Worm (Caenorhabditis elegans) whole organism, L3 larva: ENCODE measurements around the gene spp-9.

Experiments used
- R02D3.7 ChIP-seq: fragments of 150-350 bp; optimal IDR thresholded peaks from 2 replicates; lab custom pipeline; 2014; ENCODE audit warnings: missing biosample characterization, missing genetic modification characterization
- ZK546.5 ChIP-seq: sonication (generic microtip); optimal IDR thresholded peaks from 2 replicates; lab custom pipeline; 2017; ENCODE audit warnings: missing biosample characterization, missing genetic modification characterization
- aly-2 ChIP-seq: fragments of 150-350 bp; optimal IDR thresholded peaks from 2 replicates; lab custom pipeline; 2014; ENCODE audit warnings: missing biosample characterization, missing genetic modification characterization
- ama-1 ChIP-seq: fragments of 150-350 bp; optimal IDR thresholded peaks from 2 replicates; lab custom pipeline; 2018
- ceh-16 ChIP-seq: sonication (generic microtip); optimal IDR thresholded peaks from 2 replicates; lab custom pipeline; 2017; ENCODE audit warnings: missing biosample characterization, missing genetic modification characterization
- ceh-28 ChIP-seq: fragments of 150-350 bp; optimal IDR thresholded peaks from 2 replicates; lab custom pipeline; 2014; ENCODE audit warnings: missing biosample characterization, missing genetic modification reagents, missing genetic modification characterization
- ceh-82 ChIP-seq: fragments of 150-350 bp; optimal IDR thresholded peaks from 2 replicates; lab custom pipeline; 2014; ENCODE audit warnings: missing biosample characterization, missing genetic modification characterization
- ceh-9 ChIP-seq: sonication (generic microtip); optimal IDR thresholded peaks from 2 replicates; lab custom pipeline; 2018; ENCODE audit warnings: missing biosample characterization, missing genetic modification characterization
- daf-12 ChIP-seq: fragments of 150-350 bp; optimal IDR thresholded peaks from 2 replicates; lab custom pipeline; 2014; ENCODE audit warnings: missing biosample characterization, missing genetic modification reagents, missing genetic modification characterization
- egl-27 ChIP-seq: sonication (generic microtip); optimal IDR thresholded peaks from 4 replicates; lab custom pipeline; 2017; ENCODE audit warnings: missing biosample characterization, missing genetic modification reagents, missing genetic modification characterization
- egl-5 ChIP-seq: fragments of 150-350 bp; optimal IDR thresholded peaks from 2 replicates; lab custom pipeline; 2017; ENCODE audit warnings: missing biosample characterization, missing genetic modification reagents, missing genetic modification characterization, inconsistent platforms
- elt-2 ChIP-seq: sonication (generic microtip); optimal IDR thresholded peaks from 2 replicates; lab custom pipeline; 2016; ENCODE audit warnings: missing genetic modification reagents, mild to moderate bottlenecking, missing genetic modification characterization, missing compliant biosample characterization
- fkh-10 ChIP-seq: sonication (generic microtip); optimal IDR thresholded peaks from 2 replicates; lab custom pipeline; 2017; ENCODE audit warnings: missing biosample characterization, missing genetic modification reagents, missing genetic modification characterization
- fos-1 ChIP-seq: fragments of 150-350 bp; optimal IDR thresholded peaks from 2 replicates; lab custom pipeline; 2014; ENCODE audit warnings: missing biosample characterization, missing genetic modification characterization
- hmg-11 ChIP-seq: sonication (generic microtip); optimal IDR thresholded peaks from 2 replicates; lab custom pipeline; 2016; ENCODE audit warnings: missing genetic modification characterization, missing compliant biosample characterization
- jun-1 ChIP-seq: fragments of 150-350 bp; optimal IDR thresholded peaks from 2 replicates; lab custom pipeline; 2014; ENCODE audit warnings: missing biosample characterization, missing genetic modification reagents, missing genetic modification characterization
- lin-39 ChIP-seq: fragments of 150-350 bp; optimal IDR thresholded peaks from 2 replicates; lab custom pipeline; 2018; ENCODE audit warnings: missing biosample characterization, missing genetic modification reagents, missing genetic modification characterization
- lsy-12 ChIP-seq: sonication (generic microtip); optimal IDR thresholded peaks from 2 replicates; lab custom pipeline; 2016; ENCODE audit warnings: mild to moderate bottlenecking, missing genetic modification characterization, missing compliant biosample characterization
- mdl-1 ChIP-seq: fragments of 150-350 bp; optimal IDR thresholded peaks from 2 replicates; lab custom pipeline; 2014; ENCODE audit warnings: missing biosample characterization, missing genetic modification characterization
- nfya-1 ChIP-seq: sonication (generic microtip); optimal IDR thresholded peaks from 2 replicates; lab custom pipeline; 2017; ENCODE audit warnings: missing genetic modification characterization, mild to moderate bottlenecking, missing compliant biosample characterization, antibody characterized with exemption, moderate library complexity; ENCODE audit not compliant: insufficient read depth
- nhr-11 ChIP-seq: fragments of 150-350 bp; optimal IDR thresholded peaks from 2 replicates; lab custom pipeline; 2014; ENCODE audit warnings: missing biosample characterization, missing genetic modification characterization
- nhr-12 ChIP-seq: fragments of 150-350 bp; optimal IDR thresholded peaks from 2 replicates; lab custom pipeline; 2014; ENCODE audit warnings: missing biosample characterization, missing genetic modification characterization
- nhr-23 ChIP-seq: fragments of 150-350 bp; optimal IDR thresholded peaks from 2 replicates; lab custom pipeline; 2014; ENCODE audit warnings: missing biosample characterization, missing genetic modification reagents, missing genetic modification characterization
- nhr-237 ChIP-seq: fragments of 150-350 bp; optimal IDR thresholded peaks from 2 replicates; lab custom pipeline; 2014; ENCODE audit warnings: missing biosample characterization, missing genetic modification characterization
- nhr-25 ChIP-seq: sonication (generic microtip); optimal IDR thresholded peaks from 2 replicates; lab custom pipeline; 2017; ENCODE audit warnings: missing biosample characterization, missing genetic modification characterization
- nhr-28 ChIP-seq: fragments of 150-350 bp; optimal IDR thresholded peaks from 2 replicates; lab custom pipeline; 2014; ENCODE audit warnings: missing biosample characterization, missing genetic modification characterization
- nhr-43 ChIP-seq: sonication (generic microtip); optimal IDR thresholded peaks from 2 replicates; lab custom pipeline; 2016; ENCODE audit warnings: mild to moderate bottlenecking, missing genetic modification characterization, missing compliant biosample characterization; ENCODE audit not compliant: poor library complexity, severe bottlenecking
- nhr-67 ChIP-seq: fragments of 150-350 bp; optimal IDR thresholded peaks from 2 replicates; lab custom pipeline; 2014; ENCODE audit warnings: missing biosample characterization, missing genetic modification characterization
- nhr-77 ChIP-seq: fragments of 150-350 bp; optimal IDR thresholded peaks from 2 replicates; lab custom pipeline; 2014; ENCODE audit warnings: missing biosample characterization, missing genetic modification characterization
- pha-4 ChIP-seq: fragments of 150-350 bp; optimal IDR thresholded peaks from 2 replicates; lab custom pipeline; 2014; ENCODE audit warnings: missing biosample characterization, missing genetic modification reagents, missing genetic modification characterization
- pqm-1 ChIP-seq: fragments of 150-350 bp; optimal IDR thresholded peaks from 2 replicates; lab custom pipeline; 2017; ENCODE audit warnings: missing biosample characterization, missing genetic modification characterization, inconsistent platforms
- sea-2 ChIP-seq: fragments of 150-350 bp; sonication (generic microtip); optimal IDR thresholded peaks from 4 replicates; lab custom pipeline; 2014; ENCODE audit warnings: missing biosample characterization, missing genetic modification reagents, missing genetic modification characterization
- skn-1 ChIP-seq: fragments of 150-350 bp; optimal IDR thresholded peaks from 2 replicates; lab custom pipeline; 2014; ENCODE audit warnings: missing biosample characterization, missing genetic modification characterization
- snpc-4 ChIP-seq: fragments of 150-350 bp; optimal IDR thresholded peaks from 2 replicates; lab custom pipeline; 2014; ENCODE audit warnings: missing biosample characterization, missing genetic modification characterization
- tbx-2 ChIP-seq: sonication (generic microtip); optimal IDR thresholded peaks from 2 replicates; lab custom pipeline; 2016; ENCODE audit warnings: mild to moderate bottlenecking, missing genetic modification characterization, missing compliant biosample characterization
- unc-39 ChIP-seq: sonication (generic microtip); optimal IDR thresholded peaks from 4 replicates; lab custom pipeline; 2017; ENCODE audit warnings: missing biosample characterization, missing genetic modification characterization
- unc-62 ChIP-seq: fragments of 150-350 bp; sonication (generic microtip); optimal IDR thresholded peaks from 4 replicates; lab custom pipeline; 2014; ENCODE audit warnings: missing biosample characterization, missing genetic modification reagents, missing genetic modification characterization
- ztf-11 ChIP-seq: fragments of 150-350 bp; optimal IDR thresholded peaks from 2 replicates; lab custom pipeline; 2014; ENCODE audit warnings: missing biosample characterization, missing genetic modification characterization

The spp-9 gene

DNA sequence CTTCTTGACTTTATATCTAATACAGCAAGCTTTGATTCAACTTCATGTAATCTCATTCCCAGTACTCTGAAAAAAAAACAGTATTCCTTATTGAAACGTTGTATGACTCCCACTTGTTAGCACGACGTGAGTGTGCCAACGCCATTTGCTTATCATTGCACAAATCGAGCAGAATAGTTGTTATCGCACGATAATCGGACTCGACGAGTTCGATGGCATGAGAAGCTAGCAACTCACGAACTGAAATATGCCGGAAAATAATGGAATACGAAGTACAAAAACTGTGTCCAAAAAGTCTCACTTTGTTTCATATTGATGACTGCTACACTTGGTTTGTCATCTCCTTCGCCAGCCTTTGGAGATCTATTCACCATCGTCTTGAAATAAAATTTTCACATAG lies 22.0 kb downstream of the spp-9 start:
- TF ChIP-seq elt-2 (peak; percentile 88), fos-1 (tag; lab: Kevin White, UChicago) (no peak), pqm-1 (peak; percentile 75)

DNA sequence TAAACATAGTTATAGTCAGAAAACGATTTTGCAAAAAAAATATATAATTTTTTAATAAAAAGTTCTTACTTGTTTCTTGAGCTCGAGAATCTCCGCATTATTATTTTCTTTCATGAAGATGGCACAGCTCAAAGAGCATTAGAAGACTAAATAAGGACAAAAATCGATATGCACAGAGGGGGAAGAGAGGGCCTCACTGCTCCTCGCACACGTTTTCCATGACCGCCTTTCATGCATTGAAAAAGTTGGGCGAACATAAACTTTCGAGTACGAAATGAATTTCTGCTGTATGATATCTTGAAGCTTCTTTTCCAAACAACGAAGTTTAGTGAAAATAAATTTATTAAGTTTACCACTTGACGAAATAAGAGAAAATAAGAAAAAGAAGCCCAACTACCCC lies 23.6 kb downstream of the spp-9 start, which contains the start of gene ccdc-149:
TSS of gene ccdc-149 (minus strand) at position 221 of the 400 bp plus-strand sequence.
- TF ChIP-seq ceh-16 (tag; lab: Kevin White, UChicago) (no peak), elt-2 (peak; percentile 11)

DNA sequence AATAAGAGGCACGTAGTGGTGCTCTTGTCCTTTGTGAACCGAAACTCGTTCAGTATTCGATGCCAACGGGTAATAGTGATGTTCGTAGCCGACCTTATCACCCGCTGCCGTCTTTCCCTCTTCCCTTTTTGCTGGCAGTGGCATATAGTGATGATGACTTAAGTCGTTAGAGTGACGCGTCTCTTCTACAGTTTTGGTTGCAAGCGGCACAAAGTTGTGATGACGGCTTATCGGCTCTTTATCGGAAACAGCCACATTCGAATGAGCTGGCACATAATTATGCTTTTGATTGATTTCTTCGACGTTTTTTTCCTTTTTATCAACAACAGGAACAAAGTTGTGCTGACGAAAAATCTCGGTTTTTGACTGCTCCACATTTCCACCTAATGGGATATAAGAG lies 27.8 kb downstream of the spp-9 start:
- TF ChIP-seq nhr-12 (tag; lab: Kevin White, UChicago) = no peak
- TF ChIP-seq pqm-1 = peak; percentile 88
- TF ChIP-seq fos-1 (tag; lab: Kevin White, UChicago) = peak; percentile 3
- TF ChIP-seq elt-2 = peak; percentile 98
- TF ChIP-seq unc-62 (GFP tag; lab: Kevin White, UChicago) = no peak
- peak; percentile 23 for TF ChIP-seq pha-4
- TF ChIP-seq skn-1 = peak; percentile 76
- peak; percentile 92 for TF ChIP-seq jun-1 (tag; lab: Kevin White, UChicago)
- no peak for TF ChIP-seq tbx-2 (tag; lab: Kevin White, UChicago)

DNA sequence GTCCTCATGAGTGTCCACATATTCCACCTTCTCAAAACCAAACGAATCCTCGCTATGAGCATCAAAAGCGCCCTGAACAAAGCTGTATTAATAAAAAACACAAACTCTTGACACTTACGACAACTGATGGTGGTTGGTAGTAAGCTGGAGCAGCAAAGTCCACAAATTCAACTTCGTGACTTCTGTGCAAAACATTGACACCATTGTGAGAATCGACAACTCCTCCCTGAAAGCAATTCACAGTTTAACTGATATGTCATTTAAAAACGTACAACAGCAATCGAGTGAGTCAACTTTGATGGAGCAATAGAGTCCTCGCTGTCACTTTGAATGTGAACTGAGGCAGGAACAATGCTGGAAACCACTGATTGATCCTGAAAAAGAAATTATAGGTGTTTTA lies 29.8 kb downstream of the spp-9 start:
- TF ChIP-seq nhr-67 (tag; lab: Kevin White, UChicago) (no peak), lsy-12 (tag; lab: Kevin White, UChicago) (no peak), ceh-9 (no peak), egl-27 (no peak), tbx-2 (tag; lab: Kevin White, UChicago) (no peak), nfya-1 (tag; lab: Kevin White, UChicago) (no peak), mdl-1 (no peak), nhr-23 (tag; lab: Kevin White, UChicago) (no peak), nhr-11 (no peak), unc-39 (tag; lab: Kevin White, UChicago) (no peak), snpc-4 (tag; lab: Kevin White, UChicago) (no peak), sea-2 (GFP tag; lab: Kevin White, UChicago) (no peak)
- TF ChIP-seq, all 47 proteins: peak for 0

DNA sequence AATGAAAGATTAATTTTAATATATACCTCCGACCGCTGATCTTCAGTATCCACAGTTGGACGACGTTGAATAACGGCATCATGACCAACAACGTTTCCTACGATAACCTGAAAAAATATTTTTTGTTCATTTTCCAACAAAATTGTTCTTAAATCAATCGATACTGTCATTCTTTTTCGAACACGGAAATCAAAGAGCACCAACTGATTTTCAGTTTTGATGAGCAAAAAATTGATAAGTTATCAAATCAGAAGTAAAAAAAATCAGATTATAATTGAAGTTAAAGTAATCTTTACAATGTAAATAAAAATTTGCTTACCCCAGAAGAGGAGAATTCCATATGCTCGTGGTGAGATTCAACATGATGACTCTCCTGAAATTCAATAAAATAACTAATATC lies 30.8 kb downstream of the spp-9 start:
- TF ChIP-seq pha-4 (peak; percentile 40), pqm-1 (peak; percentile 19), nhr-11 (no peak), egl-5 (no peak), elt-2 (peak; percentile 57), ceh-28 (tag; lab: Kevin White, UChicago) (peak; percentile 26), daf-12 (tag; lab: Kevin White, UChicago) (no peak)

DNA sequence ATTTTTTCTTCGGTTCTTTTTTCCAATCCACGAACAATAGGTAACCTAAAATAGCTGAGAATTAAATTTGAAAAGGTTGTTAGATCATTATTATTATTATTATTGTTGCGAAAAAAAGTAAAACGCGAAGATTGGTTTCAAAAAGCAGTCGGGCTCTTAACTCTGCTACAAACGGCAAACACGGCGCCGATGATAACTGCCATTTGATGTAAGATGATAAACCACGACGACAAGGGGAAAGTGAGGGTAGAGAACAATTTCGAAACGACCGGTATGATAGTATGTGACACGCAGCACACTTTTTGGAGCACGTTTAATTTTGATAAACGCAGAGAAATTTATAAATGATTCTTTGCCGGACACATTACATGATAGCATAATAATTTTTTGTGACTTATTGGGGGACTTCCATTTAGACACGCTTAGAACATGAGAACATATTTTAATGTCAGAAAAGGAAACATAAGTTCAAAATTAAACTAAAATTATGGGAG lies 31.5 kb downstream of the spp-9 start, which contains the start of gene hpo-34:
TSS of gene hpo-34 (minus strand) at position 51 of the 494 bp plus-strand sequence.
- TF ChIP-seq pqm-1 (peak; percentile 92), sea-2 (GFP tag; lab: Kevin White, UChicago) (no peak), fos-1 (tag; lab: Kevin White, UChicago) (peak; percentile 17), jun-1 (tag; lab: Kevin White, UChicago) (peak; percentile 23), elt-2 (peak; percentile 96), pha-4 (peak; percentile 40)
- TF ChIP-seq, all 47 proteins: peak for 5

DNA sequence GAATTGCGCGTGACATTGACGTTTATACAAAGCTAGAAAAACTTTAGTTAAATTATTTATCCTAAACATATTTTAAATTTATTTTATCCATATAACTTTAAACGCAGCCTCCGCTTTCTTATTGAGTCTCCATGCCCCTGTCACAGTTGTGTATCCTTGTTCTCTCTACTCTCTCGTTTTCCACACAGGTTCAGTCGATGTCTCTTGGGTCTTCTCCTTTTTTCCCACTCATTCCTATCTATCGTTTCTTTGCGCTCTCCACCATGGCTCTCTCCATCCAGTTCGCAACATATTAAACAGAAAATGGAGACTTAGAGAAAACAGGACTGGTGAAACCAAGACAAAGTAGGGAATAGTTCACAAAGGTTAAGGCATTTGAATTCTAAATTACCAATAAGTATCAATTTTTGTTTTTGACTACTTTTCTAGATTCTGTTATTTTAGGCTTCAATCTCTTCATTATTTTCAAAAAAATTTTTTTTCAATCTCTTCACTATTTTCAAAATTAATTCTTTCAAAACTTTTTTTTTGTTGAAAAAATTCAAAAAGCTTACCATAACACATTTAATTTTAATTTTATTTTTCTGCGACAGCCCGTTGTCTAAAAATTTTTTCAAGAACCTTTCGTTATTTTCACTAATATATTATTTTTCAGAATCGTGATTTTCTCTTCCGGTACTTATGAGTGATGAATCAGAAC lies 34.6 kb downstream of the spp-9 start, which contains the start of gene sdc-2:
TSS of gene sdc-2 (plus strand) at position 650 of the 700 bp plus-strand sequence.
- no peak for TF ChIP-seq nhr-237 (tag; lab: Kevin White, UChicago)
- no peak for TF ChIP-seq ZK546.5 (tag; lab: Kevin White, UChicago)
- peak; percentile 83 for TF ChIP-seq nfya-1 (tag; lab: Kevin White, UChicago)
- TF ChIP-seq lin-39 (tag; lab: Kevin White, UChicago) = peak; percentile 54
- peak; percentile 51 for TF ChIP-seq nhr-25
- TF ChIP-seq nhr-77 (tag; lab: Kevin White, UChicago) = peak; percentile 66
- peak; percentile 90 for TF ChIP-seq nhr-23 (tag; lab: Kevin White, UChicago)
- no peak for TF ChIP-seq pha-4
- no peak for TF ChIP-seq ama-1 (lab: Kevin White, UChicago)
- peak; percentile 82 for TF ChIP-seq ceh-28 (tag; lab: Kevin White, UChicago)
- no peak for TF ChIP-seq aly-2 (tag; lab: Kevin White, UChicago)
- no peak for TF ChIP-seq tbx-2 (tag; lab: Kevin White, UChicago)
- peak; percentile 47 for TF ChIP-seq R02D3.7 (tag; lab: Kevin White, UChicago)
- no peak for TF ChIP-seq ceh-16 (tag; lab: Kevin White, UChicago)
- no peak for TF ChIP-seq daf-12 (tag; lab: Kevin White, UChicago)
- no peak for TF ChIP-seq unc-62 (GFP tag; lab: Kevin White, UChicago)
- TF ChIP-seq skn-1 = peak; percentile 89
- peak; percentile 86 for TF ChIP-seq hmg-11 (tag; lab: Kevin White, UChicago)
- TF ChIP-seq fkh-10 (GFP tag; lab: Kevin White, UChicago) = no peak
- peak; percentile 14 for TF ChIP-seq ceh-82 (tag; lab: Kevin White, UChicago)
- no peak for TF ChIP-seq nhr-11
- no peak for TF ChIP-seq nhr-28 (tag; lab: Kevin White, UChicago)
- peak; percentile 69 for TF ChIP-seq nhr-43 (tag; lab: Kevin White, UChicago)
- no peak for TF ChIP-seq ztf-11 (tag; lab: Kevin White, UChicago)
- no peak for TF ChIP-seq unc-39 (tag; lab: Kevin White, UChicago)
